Worm (Caenorhabditis elegans) whole organism, mixed stage, embryonic: Measurements from ENCODE around the gene C45B2.8.

Experiments
- bed-3 ChIP-seq: fragments of 200-800 bp; sonication (Bioruptor generic); optimal IDR thresholded peaks from 3 replicates; lab custom pipeline; 2018; ENCODE audit warnings: mild to moderate bottlenecking, missing genetic modification characterization, moderate library complexity, missing compliant biosample characterization
- lin-13 ChIP-seq: fragments of 150-350 bp; optimal IDR thresholded peaks from 2 replicates; lab custom pipeline; 2014; ENCODE audit warnings: missing biosample characterization, missing genetic modification characterization
- ztf-11 ChIP-seq: fragments of 150-350 bp; optimal IDR thresholded peaks from 2 replicates; lab custom pipeline; 2014; ENCODE audit warnings: missing biosample characterization, missing genetic modification characterization

DNA sequence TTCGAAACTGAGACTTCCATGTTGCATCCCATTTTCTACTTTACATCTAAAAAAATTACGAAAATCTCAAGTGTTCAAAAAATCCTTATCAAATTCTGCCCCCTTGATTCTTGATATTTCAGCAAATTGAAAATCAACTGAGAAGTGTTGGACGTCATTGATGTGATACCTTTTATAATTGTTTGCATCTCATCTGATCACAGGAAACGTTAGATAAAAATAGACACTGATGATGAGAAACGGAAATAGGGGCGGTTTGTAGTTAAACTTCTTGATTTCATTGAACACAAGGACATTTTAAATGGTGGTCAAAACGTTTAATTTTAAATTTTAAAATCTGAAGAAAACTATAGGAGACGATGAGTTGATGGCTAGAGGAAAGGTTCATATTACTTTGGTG lies 41.0 kb downstream of the C45B2.8 start:
- no peak for TF ChIP-seq bed-3
- TF ChIP-seq ztf-11 (tag; lab: Kevin White, UChicago): no peak
- no peak for TF ChIP-seq lin-13 (tag; lab: Kevin White, UChicago)
